Fruit fly (Drosophila melanogaster) whole organism, wandering third instar larva: ENCODE results near the gene mtd.
A peak's percentile ranks its signal among the peaks of the same experiment; 100 is the strongest.

Experiments
- Abd-B ChIP-seq: fragments of >200 bp; optimal IDR thresholded peaks from 2 replicates; lab custom pipeline; 2017; ENCODE audit warnings: missing biosample characterization, missing genetic modification characterization
- CG32264 ChIP-seq: fragments of 200-800 bp; sonication (Bioruptor generic); optimal IDR thresholded peaks from 2 replicates; lab custom pipeline; 2016; ENCODE audit warnings: missing biosample characterization, missing genetic modification characterization
- CG9705 ChIP-seq: fragments of 200-800 bp; sonication (Bioruptor generic); optimal IDR thresholded peaks from 2 replicates; lab custom pipeline; 2018; ENCODE audit warnings: missing biosample characterization, mild to moderate bottlenecking, missing genetic modification characterization
- CrebA ChIP-seq: fragments of 200-800 bp; sonication (Bioruptor generic); optimal IDR thresholded peaks from 2 replicates; lab custom pipeline; 2016; ENCODE audit warnings: missing biosample characterization, mild to moderate bottlenecking, missing genetic modification characterization, borderline replicate concordance
- Dfd ChIP-seq: fragments of >200 bp; optimal IDR thresholded peaks from 2 replicates; lab custom pipeline; 2017; ENCODE audit warnings: missing biosample characterization, missing genetic modification characterization
- Dif ChIP-seq: fragments of 200-275, 200-300 bp; sonication (Bioruptor generic); optimal IDR thresholded peaks from 2 replicates; lab custom pipeline; 2018; ENCODE audit warnings: missing biosample characterization, missing genetic modification characterization; ENCODE audit not compliant: partially characterized antibody
- GATAd ChIP-seq: sonication (Bioruptor generic); optimal IDR thresholded peaks from 2 replicates; lab custom pipeline; 2016; ENCODE audit warnings: missing biosample characterization, missing genetic modification characterization
- HLH106 ChIP-seq: fragments of 200-800 bp; optimal IDR thresholded peaks from 3 replicates; lab custom pipeline; 2019; ENCODE audit warnings: missing biosample characterization, mild to moderate bottlenecking, missing genetic modification characterization, moderate library complexity
- Hnf4 ChIP-seq: fragments of 200-800 bp; sonication (Bioruptor generic); optimal IDR thresholded peaks from 2 replicates; lab custom pipeline; 2016; ENCODE audit warnings: missing biosample characterization, mild to moderate bottlenecking, missing genetic modification characterization
- Hr78 ChIP-seq: fragments of >200 bp; optimal IDR thresholded peaks from 2 replicates; lab custom pipeline; 2017; ENCODE audit warnings: missing biosample characterization, missing genetic modification characterization
- Hr83 ChIP-seq: fragments of 200-300 bp; sonication (Bioruptor generic); optimal IDR thresholded peaks from 2 replicates; lab custom pipeline; 2016; ENCODE audit warnings: missing biosample characterization, mild to moderate bottlenecking, missing genetic modification characterization, moderate library complexity; ENCODE audit not compliant: poor library complexity, severe bottlenecking
- Jra ChIP-seq: sonication (Bioruptor generic); optimal IDR thresholded peaks from 2 replicates; lab custom pipeline; 2016; ENCODE audit warnings: missing biosample characterization, missing genetic modification characterization
- Mio ChIP-seq: sonication (Bioruptor generic); optimal IDR thresholded peaks from 2 replicates; lab custom pipeline; 2016; ENCODE audit warnings: missing biosample characterization, missing genetic modification characterization
- Myc ChIP-seq: fragments of >200 bp; optimal IDR thresholded peaks from 2 replicates; lab custom pipeline; 2017
- N ChIP-seq: fragments of >200 bp; optimal IDR thresholded peaks from 2 replicates; lab custom pipeline; 2018; ENCODE audit warnings: missing biosample characterization, missing external identifiers, missing genetic modification characterization
- OdsH ChIP-seq: fragments of 200-800 bp; sonication (Bioruptor generic); optimal IDR thresholded peaks from 2 replicates; lab custom pipeline; 2016; ENCODE audit warnings: missing biosample characterization, mild to moderate bottlenecking, missing genetic modification characterization
- Rel ChIP-seq, 2 experiments: fragments of 200-800 bp; sonication (Bioruptor generic) in 1 of 2; optimal IDR thresholded peaks; 2 replicates in 1 of 2; 3 replicates in 1 of 2; lab custom pipeline; 2016 to 2019; ENCODE audit warnings: mild to moderate bottlenecking in 2 of 2, missing biosample characterization in 2 of 2, missing genetic modification characterization in 2 of 2, moderate library complexity in 1 of 2
- Sp1 ChIP-seq: fragments of 200-800 bp; sonication (Bioruptor generic); optimal IDR thresholded peaks from 3 replicates; lab custom pipeline; 2019; ENCODE audit warnings: missing biosample characterization, mild to moderate bottlenecking, missing genetic modification characterization, moderate library complexity
- Vsx2 ChIP-seq: fragments of 200-300, 225-300 bp; sonication (Bioruptor generic); optimal IDR thresholded peaks from 2 replicates; lab custom pipeline; 2018; ENCODE audit warnings: missing biosample characterization, missing genetic modification characterization; ENCODE audit not compliant: partially characterized antibody
- br ChIP-seq: fragments of 200-800 bp; sonication (Bioruptor generic); optimal IDR thresholded peaks from 2 replicates; lab custom pipeline; 2016; ENCODE audit warnings: missing biosample characterization, missing genetic modification characterization
- brk ChIP-seq: fragments of 200-800 bp; sonication (Bioruptor generic); optimal IDR thresholded peaks from 2 replicates; lab custom pipeline; 2016; ENCODE audit warnings: missing biosample characterization, mild to moderate bottlenecking, missing genetic modification characterization
- dl ChIP-seq, 2 experiments: fragments of 175-275, 200-275 bp in 1 of 2; fragments of 200-275 bp in 1 of 2; sonication (Bioruptor generic); optimal IDR thresholded peaks; lab custom pipeline; 2018; ENCODE audit warnings: mild to moderate bottlenecking in 2 of 2, missing biosample characterization in 2 of 2, missing genetic modification characterization in 2 of 2, moderate library complexity in 2 of 2; ENCODE audit not compliant: partially characterized antibody in 2 of 2, insufficient read depth in 1 of 2
- dmrt93B ChIP-seq: fragments of 200-800 bp; sonication (Bioruptor generic); optimal IDR thresholded peaks from 2 replicates; lab custom pipeline; 2018; ENCODE audit warnings: missing biosample characterization, mild to moderate bottlenecking, missing genetic modification characterization
- dsf ChIP-seq: sonication (Bioruptor generic); optimal IDR thresholded peaks from 2 replicates; lab custom pipeline; 2016; ENCODE audit warnings: missing biosample characterization, missing genetic modification characterization, borderline replicate concordance
- ey ChIP-seq: fragments of 200-800 bp; sonication (Bioruptor generic); optimal IDR thresholded peaks from 2 replicates; lab custom pipeline; 2016; ENCODE audit warnings: missing biosample characterization, missing genetic modification characterization
- foxo ChIP-seq, 2 experiments: fragments of 200-800 bp; sonication (Bioruptor generic); optimal IDR thresholded peaks; 2 replicates in 1 of 2; 3 replicates in 1 of 2; lab custom pipeline; 2016 to 2017; ENCODE audit warnings: missing biosample characterization in 2 of 2, missing genetic modification characterization in 2 of 2
- fru ChIP-seq: fragments of 200-800 bp; sonication (Bioruptor generic); optimal IDR thresholded peaks from 3 replicates; lab custom pipeline; 2016; ENCODE audit warnings: missing biosample characterization, mild to moderate bottlenecking, missing genetic modification characterization
- h ChIP-seq: fragments of 200-800 bp; sonication (Bioruptor generic); optimal IDR thresholded peaks from 3 replicates; lab custom pipeline; 2016; ENCODE audit warnings: missing biosample characterization, mild to moderate bottlenecking, missing genetic modification characterization
- jim ChIP-seq: fragments of 175-275, 200-325 bp; sonication (Bioruptor generic); optimal IDR thresholded peaks from 2 replicates; lab custom pipeline; 2016; ENCODE audit warnings: missing biosample characterization, mild to moderate bottlenecking, missing genetic modification characterization
- lola ChIP-seq: fragments of >200 bp; optimal IDR thresholded peaks from 2 replicates; lab custom pipeline; 2017; ENCODE audit warnings: missing biosample characterization, missing genetic modification characterization
- pan ChIP-seq: fragments of >200 bp; optimal IDR thresholded peaks from 2 replicates; lab custom pipeline; 2017
- psq ChIP-seq: fragments of 200-800 bp; sonication (Bioruptor generic); optimal IDR thresholded peaks from 3 replicates; lab custom pipeline; 2017; ENCODE audit warnings: missing biosample characterization, mild to moderate bottlenecking, missing genetic modification characterization, moderate library complexity
- rgr ChIP-seq: fragments of 200-800 bp; sonication (Bioruptor generic); optimal IDR thresholded peaks from 3 replicates; lab custom pipeline; 2016; ENCODE audit warnings: missing biosample characterization, mild to moderate bottlenecking, missing genetic modification characterization
- sage ChIP-seq: fragments of 200-800 bp; sonication (Bioruptor generic); optimal IDR thresholded peaks from 2 replicates; lab custom pipeline; 2016; ENCODE audit warnings: missing biosample characterization, mild to moderate bottlenecking, missing genetic modification characterization
- sv ChIP-seq: fragments of 200-800 bp; sonication (Bioruptor generic); optimal IDR thresholded peaks from 3 replicates; lab custom pipeline; 2016; ENCODE audit warnings: missing biosample characterization, missing genetic modification characterization
- tai ChIP-seq: sonication (Bioruptor generic); optimal IDR thresholded peaks from 2 replicates; lab custom pipeline; 2016; ENCODE audit warnings: missing biosample characterization, missing genetic modification characterization
- usp ChIP-seq: fragments of >200 bp; optimal IDR thresholded peaks from 2 replicates; lab custom pipeline; 2017; ENCODE audit warnings: missing biosample characterization, missing genetic modification characterization
- woc ChIP-seq: sonication (Bioruptor generic); optimal IDR thresholded peaks from 2 replicates; lab custom pipeline; 2016; ENCODE audit warnings: missing biosample characterization, mild to moderate bottlenecking, missing genetic modification characterization

mtd gene

dm6 chr3R:5302939-5303777 lies 47.1 kb downstream of the mtd start:
- no peak for TF ChIP-seq CG32264 (GFP tag; lab: Kevin White, UChicago)
- no peak for TF ChIP-seq dmrt93B (GFP tag; lab: Kevin White, UChicago)
- TF ChIP-seq Sp1 (GFP tag; lab: Kevin White, UChicago) = peak; percentile 32
- TF ChIP-seq HLH106 (tag; lab: Kevin White, UChicago) = no peak
- TF ChIP-seq h (GFP tag; lab: Kevin White, UChicago) = peak; percentile 47
- TF ChIP-seq Mio = no peak
- TF ChIP-seq br (GFP tag; lab: Kevin White, UChicago) = peak; percentile 35
- no peak for TF ChIP-seq usp
- TF ChIP-seq GATAd (GFP tag; lab: Kevin White, UChicago) = no peak
- TF ChIP-seq foxo (GFP tag; optimal IDR thresholded peaks at IDR 0.05; lab: Kevin White, UChicago) = peak in 1 of 2 experiments; percentile 38
- TF ChIP-seq lola = no peak
- no peak for TF ChIP-seq Vsx2 (GFP tag; lab: Kevin White, UChicago)
- no peak for TF ChIP-seq CG9705 (GFP tag; lab: Kevin White, UChicago)
- TF ChIP-seq Myc (lab: Kevin White, UChicago) = no peak
- TF ChIP-seq Hnf4 (GFP tag; lab: Kevin White, UChicago) = peak; percentile 1
- peak; percentile 7 for TF ChIP-seq psq (GFP tag; lab: Kevin White, UChicago)
- no peak for TF ChIP-seq sage (GFP tag; lab: Kevin White, UChicago)
- no peak for TF ChIP-seq dl (GFP tag; optimal IDR thresholded peaks at IDR 0.05; lab: Kevin White, UChicago; ENCODE audit: insufficient read depth in 1 of 2, partially characterized antibody in 2 of 2)
- peak; percentile 6 for TF ChIP-seq fru (GFP tag; lab: Kevin White, UChicago)
- no peak for TF ChIP-seq brk (GFP tag; lab: Kevin White, UChicago)
- no peak for TF ChIP-seq Abd-B
- no peak for TF ChIP-seq N (GFP tag; lab: Kevin White, UChicago)
- TF ChIP-seq dsf (GFP tag; lab: Kevin White, UChicago) = no peak
- peak; percentile 17 for TF ChIP-seq Jra
- peak; percentile 59 for TF ChIP-seq Hr83
- no peak for TF ChIP-seq Dfd (GFP tag; lab: Kevin White, UChicago)
- TF ChIP-seq jim (GFP tag; lab: Kevin White, UChicago) = no peak
- TF ChIP-seq rgr (GFP tag; lab: Kevin White, UChicago) = peak; percentile 25
- peak; percentile 29 for TF ChIP-seq OdsH (GFP tag; lab: Kevin White, UChicago)
- no peak for TF ChIP-seq Dif (GFP tag; lab: Kevin White, UChicago)
- no peak for TF ChIP-seq sv
- no peak for TF ChIP-seq ey (GFP tag; lab: Kevin White, UChicago)
- no peak for TF ChIP-seq pan (lab: Kevin White, UChicago)
- no peak for TF ChIP-seq tai (GFP tag; lab: Kevin White, UChicago)
- TF ChIP-seq woc (GFP tag; lab: Kevin White, UChicago) = no peak
- no peak for TF ChIP-seq CrebA (GFP tag; lab: Kevin White, UChicago)
- no peak for TF ChIP-seq Rel (GFP tag; optimal IDR thresholded peaks at IDR 0.05; lab: Kevin White, UChicago)
- peak; percentile 72 for TF ChIP-seq Rel (tag; optimal IDR thresholded peaks at IDR 0.05; lab: Kevin White, UChicago)
- TF ChIP-seq Hr78 (GFP tag; lab: Kevin White, UChicago) = no peak

DNA sequence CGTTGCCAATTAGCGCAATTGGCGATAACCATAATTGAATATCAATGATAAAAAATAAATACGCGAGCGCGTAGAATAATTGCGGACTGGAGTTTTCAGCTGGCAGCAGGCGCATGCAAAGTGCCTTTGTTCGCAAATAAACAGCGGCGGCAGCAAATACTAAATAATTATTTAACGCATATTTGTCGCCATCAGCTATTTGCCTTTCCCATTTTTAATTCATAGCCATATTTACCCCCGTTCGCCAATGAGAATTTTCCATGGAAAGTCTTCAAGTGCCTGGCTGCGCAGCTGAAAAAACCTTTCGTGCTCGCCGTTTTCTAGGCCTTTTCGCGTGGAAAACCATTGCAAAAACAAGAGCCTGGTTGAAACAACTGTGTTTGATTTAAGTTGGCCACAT lies 48.3 kb downstream of the mtd start:
- TF ChIP-seq foxo (GFP tag; optimal IDR thresholded peaks at IDR 0.05; lab: Kevin White, UChicago) (peak in 1 of 2 experiments; percentile 23), Jra (no peak), CrebA (GFP tag; lab: Kevin White, UChicago) (peak; percentile 37), Sp1 (GFP tag; lab: Kevin White, UChicago) (peak; percentile 14), woc (GFP tag; lab: Kevin White, UChicago) (no peak), h (GFP tag; lab: Kevin White, UChicago) (peak; percentile 65), HLH106 (tag; lab: Kevin White, UChicago) (peak; percentile 4), fru (GFP tag; lab: Kevin White, UChicago) (peak; percentile 21)
